Fruit fly (Drosophila melanogaster) whole organism, embryonic: ENCODE data around the gene Cipc.

Experiments
- CG10366 ChIP-seq: fragments of 200-800 bp; sonication (Bioruptor generic); IDR thresholded peaks from 2 replicates; pipeline ENCODE4 v1.3.6; 2022; ENCODE audit warnings: missing biosample characterization, missing genetic modification characterization
- CG10543 ChIP-seq: fragments of 200-800 bp; sonication (Bioruptor generic); optimal IDR thresholded peaks from 3 replicates; lab custom pipeline; 2017; ENCODE audit warnings: missing biosample characterization, mild to moderate bottlenecking, missing genetic modification characterization, moderate library complexity
- CG11085 ChIP-seq: fragments of 200-800 bp; sonication (Bioruptor generic); IDR thresholded peaks from 2 replicates; pipeline ENCODE4 v1.3.6; 2022; ENCODE audit warnings: missing biosample characterization, missing genetic modification characterization
- CG12071 ChIP-seq: fragments of 200-800 bp; sonication (Bioruptor generic); optimal IDR thresholded peaks from 3 replicates; lab custom pipeline; 2018; ENCODE audit warnings: missing biosample characterization, mild to moderate bottlenecking, missing genetic modification characterization
- CG12155 ChIP-seq: fragments of 200-800 bp; sonication (Bioruptor generic); optimal IDR thresholded peaks from 3 replicates; lab custom pipeline; 2016; ENCODE audit warnings: missing biosample characterization, missing genetic modification characterization
- CG12219 ChIP-seq: fragments of 200-800 bp; sonication (Bioruptor generic); optimal IDR thresholded peaks from 3 replicates; lab custom pipeline; 2018; ENCODE audit warnings: missing biosample characterization, mild to moderate bottlenecking, missing genetic modification characterization
- CG12236 ChIP-seq: fragments of 200-800 bp; sonication (Bioruptor generic); optimal IDR thresholded peaks from 2 replicates; lab custom pipeline; 2016; ENCODE audit warnings: missing biosample characterization, missing genetic modification characterization
- CG14860 ChIP-seq: fragments of 200-800 bp; sonication (Bioruptor generic); IDR thresholded peaks from 3 replicates; pipeline ENCODE4 v1.3.6; 2022; ENCODE audit warnings: missing biosample characterization, missing genetic modification characterization; ENCODE audit not compliant: partially characterized antibody
- CG1647 ChIP-seq: fragments of 200-800 bp; sonication (Bioruptor generic); optimal IDR thresholded peaks from 3 replicates; lab custom pipeline; 2016; ENCODE audit warnings: missing biosample characterization, missing genetic modification characterization
- CG18011 ChIP-seq: fragments of 200-800 bp; sonication (Bioruptor generic); optimal IDR thresholded peaks from 2 replicates; lab custom pipeline; 2017; ENCODE audit warnings: missing biosample characterization, missing genetic modification characterization, mild to moderate bottlenecking, moderate library complexity, missing genotype
- CG34376 ChIP-seq: fragments of 200-800 bp; sonication (Bioruptor generic); optimal IDR thresholded peaks from 2 replicates; lab custom pipeline; 2018; ENCODE audit warnings: missing biosample characterization, mild to moderate bottlenecking, missing genetic modification characterization
- CG34422 ChIP-seq: fragments of 200-800 bp; sonication (Bioruptor generic); IDR thresholded peaks from 3 replicates; pipeline ENCODE4 v1.3.6; 2022; ENCODE audit warnings: missing biosample characterization, missing genetic modification characterization
- CG4617 ChIP-seq: fragments of 200-800 bp; sonication (Bioruptor generic); optimal IDR thresholded peaks from 3 replicates; lab custom pipeline; 2016; ENCODE audit warnings: missing biosample characterization, missing genetic modification characterization, borderline replicate concordance
- CG6854 ChIP-seq: fragments of 200-800 bp; sonication (Bioruptor generic); optimal IDR thresholded peaks from 3 replicates; lab custom pipeline; 2017; ENCODE audit warnings: missing biosample characterization, mild to moderate bottlenecking, missing genetic modification characterization
- CG7928 ChIP-seq: fragments of 200-800 bp; sonication (Bioruptor generic); optimal IDR thresholded peaks from 2 replicates; lab custom pipeline; 2017; ENCODE audit warnings: missing biosample characterization, mild to moderate bottlenecking, missing genetic modification characterization
- CG9215 ChIP-seq: fragments of 200-800 bp; sonication (Bioruptor generic); IDR thresholded peaks from 2 replicates; pipeline ENCODE4 v1.3.6; 2022; ENCODE audit warnings: missing biosample characterization, missing genetic modification characterization
- Gsc ChIP-seq: fragments of 200-800 bp; sonication (Bioruptor generic); IDR thresholded peaks from 2 replicates; pipeline ENCODE4 v1.3.6; 2022; ENCODE audit warnings: missing biosample characterization, missing genetic modification characterization
- Gug ChIP-seq: fragments of 200-800 bp; sonication (Bioruptor generic); IDR thresholded peaks from 4 replicates; pipeline ENCODE4 v1.3.6; 2022; ENCODE audit warnings: missing biosample characterization, missing genetic modification characterization
- H2.0 ChIP-seq: fragments of 200-800 bp; sonication (Bioruptor generic); IDR thresholded peaks from 2 replicates; pipeline ENCODE4 v1.3.6; 2022; ENCODE audit warnings: missing biosample characterization, missing genetic modification characterization
- HHEX ChIP-seq: fragments of 200-800 bp; sonication (Bioruptor generic); optimal IDR thresholded peaks from 3 replicates; lab custom pipeline; 2017; ENCODE audit warnings: missing biosample characterization, mild to moderate bottlenecking, missing genetic modification characterization, missing genetic modification reagents
- Hmx ChIP-seq: fragments of 200-800 bp; sonication (Bioruptor generic); optimal IDR thresholded peaks from 2 replicates; lab custom pipeline; 2016; ENCODE audit warnings: missing biosample characterization, missing genetic modification characterization
- Lpt ChIP-seq: fragments of >200 bp; optimal IDR thresholded peaks from 2 replicates; lab custom pipeline; 2018; ENCODE audit warnings: missing biosample characterization, missing genetic modification characterization
- Med ChIP-seq: fragments of 200-800 bp; sonication (Bioruptor generic); peaks from one replicate; lab custom pipeline; 2016; ENCODE audit warnings: missing biosample characterization, missing genetic modification characterization, mild to moderate bottlenecking, inconsistent platforms, moderate library complexity
- Meics ChIP-seq: fragments of 200-800 bp; sonication (Bioruptor generic); optimal IDR thresholded peaks from 2 replicates; lab custom pipeline; 2017; ENCODE audit warnings: missing biosample characterization, mild to moderate bottlenecking, missing genetic modification characterization
- Mrtf ChIP-seq: fragments of 200-800 bp; sonication (Bioruptor generic); IDR thresholded peaks from 3 replicates; pipeline ENCODE4 v1.3.6; 2022; ENCODE audit warnings: missing biosample characterization, missing genetic modification characterization
- NFAT ChIP-seq: fragments of 200-800 bp; sonication (Bioruptor generic); IDR thresholded peaks from 2 replicates; pipeline ENCODE4 v1.3.6; 2022; ENCODE audit warnings: missing biosample characterization, missing genetic modification characterization
- PHDP ChIP-seq: fragments of 200-800 bp; sonication (Bioruptor generic); optimal IDR thresholded peaks from 3 replicates; lab custom pipeline; 2018; ENCODE audit warnings: missing biosample characterization, mild to moderate bottlenecking, missing genetic modification characterization, moderate library complexity
- aop ChIP-seq: fragments of 200-800 bp; sonication (Bioruptor generic); IDR thresholded peaks from 2 replicates; pipeline ENCODE4 v1.3.6; 2022; ENCODE audit warnings: missing biosample characterization, missing genetic modification characterization
- ato ChIP-seq: fragments of 200-800 bp; sonication (Bioruptor generic); IDR thresholded peaks from 2 replicates; pipeline ENCODE4 v1.3.6; 2022; ENCODE audit warnings: missing biosample characterization, missing genetic modification characterization; ENCODE audit not compliant: partially characterized antibody
- bigmax ChIP-seq: fragments of 200-800 bp; sonication (Bioruptor generic); optimal IDR thresholded peaks from 2 replicates; lab custom pipeline; 2018; ENCODE audit warnings: missing biosample characterization, mild to moderate bottlenecking, missing genetic modification characterization
- caup ChIP-seq: fragments of 200-800 bp; sonication (Bioruptor generic); optimal IDR thresholded peaks from 3 replicates; lab custom pipeline; 2017; ENCODE audit warnings: missing biosample characterization, mild to moderate bottlenecking, missing genetic modification characterization, moderate library complexity; ENCODE audit not compliant: severe bottlenecking
- cwo ChIP-seq: fragments of 200-800 bp; sonication (Bioruptor generic); optimal IDR thresholded peaks from 3 replicates; lab custom pipeline; 2017; ENCODE audit warnings: missing biosample characterization, missing genetic modification characterization, mild to moderate bottlenecking, moderate library complexity, missing genetic modification reagents
- da ChIP-seq: fragments of 200-800 bp; sonication (Bioruptor generic); optimal IDR thresholded peaks from 2 replicates; lab custom pipeline; 2016; ENCODE audit warnings: missing biosample characterization, missing genetic modification characterization
- dpn ChIP-seq, 2 experiments: fragments of 200-800 bp; sonication (Bioruptor generic); optimal IDR thresholded peaks; 3 replicates each; lab custom pipeline; 2016; ENCODE audit warnings: missing biosample characterization in 2 of 2, missing genetic modification characterization in 2 of 2
- en ChIP-seq: fragments of 200-800 bp; sonication (Bioruptor generic); optimal IDR thresholded peaks from 2 replicates; lab custom pipeline; 2016; ENCODE audit warnings: missing biosample characterization, missing genetic modification characterization
- exex ChIP-seq: fragments of 200-800 bp; sonication (Bioruptor generic); optimal IDR thresholded peaks from 4 replicates; lab custom pipeline; 2018; ENCODE audit warnings: missing biosample characterization, mild to moderate bottlenecking, missing genetic modification characterization, moderate library complexity
- gt ChIP-seq: fragments of 200-800 bp; sonication (Bioruptor generic); IDR thresholded peaks from 2 replicates; pipeline ENCODE4 v1.3.6; 2022; ENCODE audit warnings: missing biosample characterization, missing genetic modification characterization
- hkb ChIP-seq, 2 experiments: fragments of 200-800 bp in 1 of 2; fragments of >200 bp in 1 of 2; sonication (Bioruptor generic) in 1 of 2; IDR thresholded peaks in 1 of 2; optimal IDR thresholded peaks in 1 of 2; 2 replicates each; pipeline versions ENCODE4 v1.3.6 to Lab custom; 2017 to 2022; ENCODE audit warnings: missing biosample characterization in 1 of 2, missing genetic modification characterization in 1 of 2
- ind ChIP-seq: fragments of 200-800 bp; sonication (Bioruptor generic); optimal IDR thresholded peaks from 3 replicates; lab custom pipeline; 2016; ENCODE audit warnings: missing biosample characterization, missing genetic modification characterization
- insv ChIP-seq, 2 experiments: fragments of 200-800 bp; sonication (Bioruptor generic); optimal IDR thresholded peaks; 3 replicates each; lab custom pipeline; 2016 to 2018; ENCODE audit warnings: missing biosample characterization in 2 of 2, missing genetic modification characterization in 2 of 2
- jing ChIP-seq: fragments of 200-800 bp; sonication (Bioruptor generic); optimal IDR thresholded peaks from 2 replicates; lab custom pipeline; 2018; ENCODE audit warnings: missing biosample characterization, mild to moderate bottlenecking, missing genetic modification characterization
- jumu ChIP-seq: fragments of 200-800 bp; sonication (Bioruptor generic); optimal IDR thresholded peaks from 3 replicates; lab custom pipeline; 2016; ENCODE audit warnings: missing biosample characterization, missing genetic modification characterization
- lbe ChIP-seq: fragments of 200-800 bp; sonication (Bioruptor generic); optimal IDR thresholded peaks from 2 replicates; lab custom pipeline; 2016; ENCODE audit warnings: missing biosample characterization, mild to moderate bottlenecking, missing genetic modification characterization
- luna ChIP-seq: fragments of 200-800 bp; sonication (Bioruptor generic); optimal IDR thresholded peaks from 2 replicates; lab custom pipeline; 2016; ENCODE audit warnings: missing biosample characterization, missing genetic modification characterization
- phol ChIP-seq: fragments of 200-800 bp; sonication (Bioruptor generic); optimal IDR thresholded peaks from 3 replicates; lab custom pipeline; 2018; ENCODE audit warnings: missing biosample characterization, mild to moderate bottlenecking, missing genetic modification characterization, moderate library complexity
- rib ChIP-seq: fragments of 200-800 bp; sonication (Bioruptor generic); IDR thresholded peaks from 2 replicates; pipeline ENCODE4 v1.3.6; 2022; ENCODE audit warnings: missing biosample characterization, missing genetic modification characterization
- seq ChIP-seq: fragments of 200-800 bp; sonication (Bioruptor generic); IDR thresholded peaks from 2 replicates; pipeline ENCODE4 v1.3.6; 2022; ENCODE audit warnings: missing biosample characterization, missing genetic modification characterization
- twi ChIP-seq: fragments of 200-800 bp; optimal IDR thresholded peaks from 2 replicates; lab custom pipeline; 2019; ENCODE audit warnings: missing biosample characterization, mild to moderate bottlenecking, missing genetic modification characterization, moderate library complexity
- vfl ChIP-seq: fragments of 200-800 bp; sonication (Bioruptor generic); optimal IDR thresholded peaks from 2 replicates; lab custom pipeline; 2016; ENCODE audit warnings: missing biosample characterization, missing genetic modification characterization

The Cipc gene

dm6 chr3R:26105924-26106494 lies 659 bp upstream of the Cipc start (continued):
- TF ChIP-seq CG34422 (GFP tag; lab: Robert Waterston, UW) (peak; percentile 80), CG12155 (GFP tag; lab: Kevin White, UChicago) (peak; percentile 23), hkb (optimal IDR thresholded peaks at IDR 0.05; lab: Kevin White, UChicago) (no peak), hkb (GFP tag; IDR thresholded peaks at IDR 0.05; lab: Robert Waterston, UW) (peak; percentile 76), aop (0 out of 2 replicates have a peak, but pooled peaks have one; percentile 16), twi (tag; lab: Kevin White, UChicago) (no peak), bigmax (GFP tag; lab: Kevin White, UChicago) (no peak), jumu (GFP tag; lab: Kevin White, UChicago) (no peak), CG34376 (GFP tag; lab: Kevin White, UChicago) (no peak), Med (GFP tag; lab: Kevin White, UChicago) (peak; percentile 76), phol (tag; lab: Kevin White, UChicago) (peak; percentile 60), CG11085 (GFP tag; lab: Robert Waterston, UW) (0 out of 2 replicates have a peak, but pooled peaks have one; percentile 29), Lpt (no peak), jing (GFP tag; lab: Kevin White, UChicago) (no peak), PHDP (tag; lab: Kevin White, UChicago) (peak; percentile 52), CG12071 (GFP tag; lab: Kevin White, UChicago) (peak; percentile 52), ind (GFP tag; lab: Kevin White, UChicago) (peak; percentile 74), Mrtf (GFP tag; lab: Robert Waterston, UW) (peak; percentile 77; the same call in 2 of the 3 replicates), NFAT (GFP tag; lab: Robert Waterston, UW) (peak; percentile 66), CG7928 (GFP tag; lab: Kevin White, UChicago) (peak; percentile 40), HHEX (GFP tag; lab: Kevin White, UChicago) (peak; percentile 79), CG10366 (GFP tag; lab: Robert Waterston, UW) (peak; percentile 83), Gsc (GFP tag; lab: Robert Waterston, UW) (no peak; the same call in 1 of the 2 replicates), luna (no peak), ato (GFP tag; lab: Robert Waterston, UW) (no peak), CG12236 (no peak), en (no peak), caup (GFP tag; lab: Kevin White, UChicago) (peak; percentile 68), Meics (GFP tag; lab: Kevin White, UChicago) (peak; percentile 83), Hmx (no peak), CG10543 (GFP tag; lab: Kevin White, UChicago) (peak; percentile 58), rib (GFP tag; lab: Robert Waterston, UW) (no peak), dpn (GFP tag; optimal IDR thresholded peaks at IDR 0.05; lab: Kevin White, UChicago) (peak; percentile 13 to 46), da (GFP tag; lab: Kevin White, UChicago) (no peak), lbe (GFP tag; lab: Kevin White, UChicago) (no peak), H2.0 (GFP tag; lab: Robert Waterston, UW) (peak; percentile 58), gt (GFP tag; lab: Robert Waterston, UW) (no peak), Gug (GFP tag; lab: Robert Waterston, UW) (peak; percentile 56; the same call in 2 of the 4 replicates), CG18011 (GFP tag; lab: Kevin White, UChicago) (peak; percentile 4), CG14860 (no peak), CG1647 (no peak), CG6854 (GFP tag; lab: Kevin White, UChicago) (peak; percentile 65), CG9215 (peak; percentile 59), insv (GFP tag; optimal IDR thresholded peaks at IDR 0.05; lab: Kevin White, UChicago) (no peak), vfl (no peak), seq (peak; percentile 45; the same call in 1 of the 2 replicates), CG12219 (GFP tag; lab: Kevin White, UChicago) (no peak), exex (no peak), cwo (peak; percentile 99), CG4617 (GFP tag; lab: Kevin White, UChicago) (no peak)
